Worm (Caenorhabditis elegans): ENCODE results near the gene K01D12.8.
"Not testable (repeated sequence)": the region's sequence is repeated elsewhere in the genome, so short reads cannot be mapped to it uniquely, and the experiment has no call there.

- TF ChIP-seq ceh-28 (tag; optimal IDR thresholded peaks at IDR 0.05); aly-2 (tag; optimal IDR thresholded peaks at IDR 0.05); fkh-10 (GFP tag; optimal IDR thresholded peaks at IDR 0.05); nhr-43 (tag; optimal IDR thresholded peaks at IDR 0.05; ENCODE audit: poor library complexity, severe bottlenecking); eor-1 (tag; optimal IDR thresholded peaks at IDR 0.05); lin-15B (tag; optimal IDR thresholded peaks at IDR 0.05); fos-1 (tag; optimal IDR thresholded peaks at IDR 0.05): not testable (repeated sequence)
Observed at ce11 chrV:12374252-12374651, 28.2 kb upstream of the K01D12.8 start, which contains the start of gene F23H12.10.
